Fruit fly (Drosophila melanogaster): ENCODE results near the gene sky.

sky gene

DNA sequence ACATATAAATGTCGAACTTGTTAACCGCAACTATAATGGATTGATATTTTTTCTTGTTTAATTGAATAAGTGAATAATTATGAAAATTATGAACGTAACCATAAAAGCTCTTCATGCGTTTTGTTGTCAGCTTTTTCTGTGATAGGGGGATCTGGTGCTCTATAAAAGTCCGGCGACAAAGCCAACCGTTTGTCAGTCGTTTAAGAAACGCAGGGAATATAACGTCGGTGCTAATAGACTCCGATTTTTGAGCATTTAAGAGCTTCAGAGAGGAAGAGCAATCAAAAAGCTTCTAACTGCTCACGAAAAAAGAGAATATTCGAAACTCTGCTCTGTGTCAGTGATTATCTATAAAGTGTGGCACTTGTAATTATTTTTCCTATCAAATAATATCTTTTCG, 87.7 kb downstream of the sky start, which contains the start of gene CG31674:
Gene CG31674 (plus strand): TSS at position 203 of the 400 bp plus-strand sequence.
- TF ChIP-seq Dif (GFP tag; optimal IDR thresholded peaks at IDR 0.05; ENCODE audit: partially characterized antibody) (peak; percentile 50), CG32264 (GFP tag; optimal IDR thresholded peaks at IDR 0.05) (no peak), dl (GFP tag; optimal IDR thresholded peaks at IDR 0.05; ENCODE audit: insufficient read depth in 1 of 2, partially characterized antibody in 2 of 2) (peak in 1 of 2 experiments; percentile 20), tai (GFP tag; optimal IDR thresholded peaks at IDR 0.05) (no peak), brk (GFP tag; optimal IDR thresholded peaks at IDR 0.05) (peak; percentile 53), h (GFP tag; optimal IDR thresholded peaks at IDR 0.05) (peak; percentile 59), Rel (GFP tag; optimal IDR thresholded peaks at IDR 0.05) (no peak), Rel (tag; optimal IDR thresholded peaks at IDR 0.05) (peak; percentile 14)

DNA sequence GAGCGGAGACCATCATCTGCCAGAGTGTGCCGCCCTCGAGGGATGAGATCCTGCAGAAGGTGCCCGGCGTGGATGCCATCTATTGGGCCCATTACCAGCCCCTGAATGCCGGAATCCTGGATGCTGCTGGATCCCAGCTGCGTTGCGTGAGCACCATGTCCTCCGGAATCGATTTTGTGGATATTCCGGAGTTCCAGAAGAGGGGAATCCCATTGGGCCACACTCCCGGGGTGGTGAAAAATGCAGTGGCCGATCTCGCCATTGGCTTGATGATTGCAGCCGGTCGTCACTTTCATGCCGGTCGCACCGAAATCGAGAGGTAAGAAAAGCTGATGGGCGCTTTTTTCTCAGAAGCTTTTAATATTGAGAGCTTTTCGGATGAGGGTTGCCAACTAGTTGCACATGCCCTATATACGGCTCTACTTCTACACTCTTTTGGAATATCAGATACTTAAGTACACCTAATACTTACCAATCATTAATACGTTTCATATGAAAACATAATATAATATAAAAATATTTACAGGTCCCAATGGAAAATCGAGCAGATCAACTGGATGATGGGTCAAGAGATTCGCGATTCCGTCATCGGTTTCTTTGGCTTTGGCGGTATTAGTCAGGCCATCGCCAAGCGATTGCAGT, 88.9 kb downstream of the sky start:
- TF ChIP-seq Jra (GFP tag; optimal IDR thresholded peaks at IDR 0.05): no peak
- TF ChIP-seq Rel (GFP tag; optimal IDR thresholded peaks at IDR 0.05): no peak
- peak; percentile 94 for TF ChIP-seq Rel (tag; optimal IDR thresholded peaks at IDR 0.05)
- TF ChIP-seq GATAd (GFP tag; optimal IDR thresholded peaks at IDR 0.05): no peak
- TF ChIP-seq psq (GFP tag; optimal IDR thresholded peaks at IDR 0.05): no peak
- peak; percentile 0 for TF ChIP-seq Dif (GFP tag; optimal IDR thresholded peaks at IDR 0.05; ENCODE audit: partially characterized antibody)
- TF ChIP-seq CG32264 (GFP tag; optimal IDR thresholded peaks at IDR 0.05): no peak
- peak; percentile 35 for TF ChIP-seq br (GFP tag; optimal IDR thresholded peaks at IDR 0.05)
- peak; percentile 27 for TF ChIP-seq fru (GFP tag; optimal IDR thresholded peaks at IDR 0.05)
- no peak for TF ChIP-seq CrebA (GFP tag; optimal IDR thresholded peaks at IDR 0.05; ENCODE audit: borderline replicate concordance)
- TF ChIP-seq Hnf4 (GFP tag; optimal IDR thresholded peaks at IDR 0.05): peak; percentile 22
- peak; percentile 52 for TF ChIP-seq OdsH (GFP tag; optimal IDR thresholded peaks at IDR 0.05)
- TF ChIP-seq HLH106 (tag; optimal IDR thresholded peaks at IDR 0.05): peak; percentile 39
- no peak for TF ChIP-seq usp (GFP tag; optimal IDR thresholded peaks at IDR 0.05)
- no peak for TF ChIP-seq Vsx2 (GFP tag; optimal IDR thresholded peaks at IDR 0.05; ENCODE audit: partially characterized antibody)
- TF ChIP-seq Hr83 (GFP tag; optimal IDR thresholded peaks at IDR 0.05; ENCODE audit: poor library complexity, severe bottlenecking): peak; percentile 38
- peak; percentile 70 for TF ChIP-seq h (GFP tag; optimal IDR thresholded peaks at IDR 0.05)
- no peak for TF ChIP-seq lola (GFP tag; optimal IDR thresholded peaks at IDR 0.05)
- no peak for TF ChIP-seq pan (optimal IDR thresholded peaks at IDR 0.05)
- no peak for TF ChIP-seq tai (GFP tag; optimal IDR thresholded peaks at IDR 0.05)
- no peak for TF ChIP-seq woc (GFP tag; optimal IDR thresholded peaks at IDR 0.05)
- TF ChIP-seq dl (GFP tag; optimal IDR thresholded peaks at IDR 0.05; ENCODE audit: insufficient read depth in 1 of 2, partially characterized antibody in 2 of 2): no peak
- TF ChIP-seq N (GFP tag; optimal IDR thresholded peaks at IDR 0.05): no peak
- TF ChIP-seq CG9705 (GFP tag; optimal IDR thresholded peaks at IDR 0.05): no peak
- peak; percentile 56 for TF ChIP-seq sage (GFP tag; optimal IDR thresholded peaks at IDR 0.05)
- no peak for TF ChIP-seq Mio (GFP tag; optimal IDR thresholded peaks at IDR 0.05)
- TF ChIP-seq Myc (optimal IDR thresholded peaks at IDR 0.05): no peak
- no peak for TF ChIP-seq dmrt93B (GFP tag; optimal IDR thresholded peaks at IDR 0.05)
- no peak for TF ChIP-seq sv (GFP tag; optimal IDR thresholded peaks at IDR 0.05)
- TF ChIP-seq Dfd (GFP tag; optimal IDR thresholded peaks at IDR 0.05): no peak
- no peak for TF ChIP-seq jim (GFP tag; optimal IDR thresholded peaks at IDR 0.05)
- TF ChIP-seq Sp1 (GFP tag; optimal IDR thresholded peaks at IDR 0.05): no peak
- peak; percentile 55 for TF ChIP-seq brk (GFP tag; optimal IDR thresholded peaks at IDR 0.05)
- peak; percentile 25 for TF ChIP-seq rgr (GFP tag; optimal IDR thresholded peaks at IDR 0.05)
- peak in 1 of 2 experiments; percentile 49 for TF ChIP-seq foxo (GFP tag; optimal IDR thresholded peaks at IDR 0.05)
- no peak for TF ChIP-seq Abd-B (GFP tag; optimal IDR thresholded peaks at IDR 0.05)
- TF ChIP-seq Hr78 (GFP tag; optimal IDR thresholded peaks at IDR 0.05): no peak
- no peak for TF ChIP-seq dsf (GFP tag; optimal IDR thresholded peaks at IDR 0.05; ENCODE audit: borderline replicate concordance)
- peak; percentile 0 for TF ChIP-seq ey (GFP tag; optimal IDR thresholded peaks at IDR 0.05)
